Fruit fly (Drosophila melanogaster): ENCODE results near the gene CG42713.

DNA sequence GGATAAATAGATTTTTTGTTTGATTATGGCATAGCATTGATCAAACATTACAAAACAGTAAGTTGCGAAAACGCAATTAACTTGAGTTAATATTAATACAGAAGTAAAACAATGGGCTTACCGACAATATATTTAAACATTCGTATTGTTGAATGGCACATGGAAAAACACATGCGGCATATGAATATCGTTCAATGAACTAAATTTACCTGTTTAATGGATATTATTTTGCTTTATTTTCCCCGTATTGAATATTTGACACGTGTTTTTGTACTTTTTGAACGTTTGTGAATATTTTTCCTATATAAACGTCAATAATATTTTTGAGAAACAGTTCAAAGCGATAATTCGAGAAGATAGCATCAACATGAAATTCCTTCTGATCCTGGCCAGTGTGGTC, at the start of gene CG42713:
- TF ChIP-seq CG8478 (optimal IDR thresholded peaks at IDR 0.05) = no peak
- TF ChIP-seq CTCF (optimal IDR thresholded peaks at IDR 0.05) = no peak
